Worm (Caenorhabditis elegans) whole organism, L3 larva: ENCODE measurements around the gene F35H10.10.

Experiments
- nhr-237 ChIP-seq: fragments of 150-350 bp; optimal IDR thresholded peaks from 2 replicates; lab custom pipeline; 2014; ENCODE audit warnings: missing biosample characterization, missing genetic modification characterization
- nhr-25 ChIP-seq: sonication (generic microtip); optimal IDR thresholded peaks from 2 replicates; lab custom pipeline; 2017; ENCODE audit warnings: missing biosample characterization, missing genetic modification characterization

- TF ChIP-seq nhr-25 (tag; lab: Kevin White, UChicago) (no peak), nhr-237 (tag; lab: Kevin White, UChicago) (no peak)
Measured at ce11 chrIV:8262671-8263070, 50.1 kb downstream of the F35H10.10 start.
